Worm (Caenorhabditis elegans) whole organism, midembryonic: ENCODE measurements around the gene M04C3.1.

ENCODE experiments used
- cog-1 ChIP-seq: sonication (generic microtip); optimal IDR thresholded peaks from 2 replicates; lab custom pipeline; 2016; ENCODE audit warnings: missing genetic modification characterization, missing compliant biosample characterization
- ref-1 ChIP-seq: fragments of 200-800 bp; sonication (Bioruptor generic); conservative IDR thresholded peaks from 2 replicates; pipeline ENCODE4 v1.3.6; 2022; ENCODE audit warnings: missing genetic modification reagents, missing genetic modification characterization, missing compliant biosample characterization
- tab-1 ChIP-seq: fragments of 200-800 bp; sonication (Bioruptor generic); IDR thresholded peaks from 2 replicates; pipeline ENCODE4 v1.3.6; 2022; ENCODE audit warnings: missing genetic modification characterization, missing compliant biosample characterization
- ztf-23 ChIP-seq: fragments of 200-800 bp; sonication (Bioruptor generic); IDR thresholded peaks from 2 replicates; pipeline ENCODE4 v1.3.6; 2022; ENCODE audit warnings: missing genetic modification reagents, missing genetic modification characterization, missing compliant biosample characterization
- ztf-29 ChIP-seq: fragments of 200-800 bp; sonication (Bioruptor generic); IDR thresholded peaks from 2 replicates; pipeline ENCODE4 v1.3.6; 2022; ENCODE audit warnings: missing genetic modification reagents, missing genetic modification characterization, missing compliant biosample characterization

ce11 chrV:19421131-19421530 lies 24.3 kb downstream of the M04C3.1 start, which contains the start of gene C25F9.2:
- no peak for TF ChIP-seq ztf-29 (GFP tag; lab: Robert Waterston, UW)
- no peak for TF ChIP-seq ztf-23 (GFP tag; lab: Robert Waterston, UW)
- no peak for TF ChIP-seq cog-1 (tag; lab: Kevin White, UChicago)
- TF ChIP-seq tab-1 (GFP tag; lab: Robert Waterston, UW) = no peak
- no peak for TF ChIP-seq ref-1
